Fruit fly (Drosophila melanogaster) whole organism, embryonic: ENCODE measurements around the gene Mst36Fb.

Experiments used
- Atf-2 ChIP-seq: fragments of 200-800 bp; sonication (Bioruptor generic); optimal IDR thresholded peaks from 2 replicates; lab custom pipeline; 2016; ENCODE audit warnings: missing biosample characterization, missing genetic modification characterization
- Awh ChIP-seq: fragments of 200-800 bp; sonication (Bioruptor generic); IDR thresholded peaks from 2 replicates; pipeline ENCODE4, ENCODE4 v1.3.6; 2022; ENCODE audit warnings: missing biosample characterization, missing genetic modification characterization
- B-H1 ChIP-seq: fragments of 200-800 bp; sonication (Bioruptor generic); IDR thresholded peaks from 3 replicates; pipeline ENCODE4 v1.3.6; 2022; ENCODE audit warnings: missing biosample characterization, missing genetic modification characterization
- CG10654 ChIP-seq: fragments of 200-800 bp; sonication (Bioruptor generic); optimal IDR thresholded peaks from 2 replicates; lab custom pipeline; 2016; ENCODE audit warnings: missing biosample characterization, missing genetic modification characterization
- CG12299 ChIP-seq: fragments of 200-800 bp; sonication (Bioruptor generic); optimal IDR thresholded peaks from 2 replicates; lab custom pipeline; 2018; ENCODE audit warnings: missing biosample characterization, mild to moderate bottlenecking, missing genetic modification characterization
- CG1233 ChIP-seq: fragments of 200-800 bp; sonication (Bioruptor generic); optimal IDR thresholded peaks from 4 replicates; lab custom pipeline; 2018; ENCODE audit warnings: missing biosample characterization, mild to moderate bottlenecking, missing genetic modification characterization
- CG12391 ChIP-seq: fragments of 200-800 bp; sonication (Bioruptor generic); optimal IDR thresholded peaks from 3 replicates; lab custom pipeline; 2018; ENCODE audit warnings: missing biosample characterization, mild to moderate bottlenecking, missing genetic modification characterization, moderate library complexity
- CG12744 ChIP-seq: fragments of 200-800 bp; sonication (Bioruptor generic); optimal IDR thresholded peaks from 2 replicates; lab custom pipeline; 2016; ENCODE audit warnings: missing biosample characterization, missing genetic modification characterization
- CG15011 ChIP-seq: fragments of 200-800 bp; sonication (Bioruptor generic); optimal IDR thresholded peaks from 3 replicates; lab custom pipeline; 2018; ENCODE audit warnings: missing biosample characterization, mild to moderate bottlenecking, missing genetic modification characterization
- CG17829 ChIP-seq: fragments of 200-800 bp; optimal IDR thresholded peaks from 2 replicates; lab custom pipeline; 2019; ENCODE audit warnings: missing biosample characterization, mild to moderate bottlenecking, missing genetic modification characterization, moderate library complexity
- CG18262 ChIP-seq: fragments of 200-800 bp; optimal IDR thresholded peaks from 3 replicates; lab custom pipeline; 2019; ENCODE audit warnings: missing biosample characterization, mild to moderate bottlenecking, missing genetic modification characterization, moderate library complexity
- CG31365 ChIP-seq: fragments of 200-800 bp; sonication (Bioruptor generic); optimal IDR thresholded peaks from 2 replicates; lab custom pipeline; 2018; ENCODE audit warnings: missing biosample characterization, mild to moderate bottlenecking, missing genetic modification characterization
- CG31388 ChIP-seq: fragments of 200-800 bp; sonication (Bioruptor generic); optimal IDR thresholded peaks from 2 replicates; lab custom pipeline; 2016; ENCODE audit warnings: missing biosample characterization, missing genetic modification characterization
- CG4328 ChIP-seq: fragments of 200-800 bp; sonication (Bioruptor generic); optimal IDR thresholded peaks from 3 replicates; lab custom pipeline; 2017; ENCODE audit warnings: missing biosample characterization, missing genetic modification reagents, missing genetic modification characterization
- CG4424 ChIP-seq: fragments of 200-800 bp; sonication (Bioruptor generic); optimal IDR thresholded peaks from 3 replicates; lab custom pipeline; 2016; ENCODE audit warnings: missing biosample characterization, missing genetic modification characterization
- CG4820 ChIP-seq: fragments of 200-800 bp; sonication (Bioruptor generic); optimal IDR thresholded peaks from 3 replicates; lab custom pipeline; 2016; ENCODE audit warnings: missing biosample characterization, missing genetic modification characterization
- CG5245 ChIP-seq: fragments of 200-800 bp; sonication (Bioruptor generic); optimal IDR thresholded peaks from 3 replicates; lab custom pipeline; 2016; ENCODE audit warnings: missing biosample characterization, missing genetic modification characterization
- CG6689 ChIP-seq: fragments of 200-800 bp; sonication (Bioruptor generic); IDR thresholded peaks from 2 replicates; pipeline ENCODE4 v1.3.6; 2022; ENCODE audit warnings: missing biosample characterization, missing genetic modification characterization
- CG6765 ChIP-seq: fragments of 200-800 bp; sonication (Bioruptor generic); optimal IDR thresholded peaks from 3 replicates; lab custom pipeline; 2017; ENCODE audit warnings: missing biosample characterization, mild to moderate bottlenecking, missing genetic modification characterization
- Camta ChIP-seq: fragments of 200-800 bp; sonication (Bioruptor generic); optimal IDR thresholded peaks from 2 replicates; lab custom pipeline; 2016; ENCODE audit warnings: missing biosample characterization, missing genetic modification characterization
- E2f1 ChIP-seq: fragments of 200-800 bp; sonication (Bioruptor generic); IDR thresholded peaks from 2 replicates; pipeline ENCODE4 v1.3.6; 2022; ENCODE audit warnings: missing biosample characterization, missing genetic modification characterization
- Eip74EF ChIP-seq, 2 experiments: fragments of 200-800 bp in 1 of 2; fragments of >200 bp in 1 of 2; sonication (Bioruptor generic) in 1 of 2; optimal IDR thresholded peaks; 2 replicates each; lab custom pipeline; 2017 to 2019; ENCODE audit warnings: missing biosample characterization in 2 of 2, missing genetic modification characterization in 2 of 2, mild to moderate bottlenecking in 1 of 2, moderate library complexity in 1 of 2
- Fer2 ChIP-seq: fragments of 200-800 bp; sonication (Bioruptor generic); optimal IDR thresholded peaks from 2 replicates; lab custom pipeline; 2018; ENCODE audit warnings: missing biosample characterization, mild to moderate bottlenecking, missing genetic modification characterization, moderate library complexity
- Fer3 ChIP-seq: fragments of 200-800 bp; sonication (Bioruptor generic); optimal IDR thresholded peaks from 2 replicates; lab custom pipeline; 2018; ENCODE audit warnings: missing biosample characterization, mild to moderate bottlenecking, missing genetic modification characterization, moderate library complexity
- H15 ChIP-seq: fragments of 200-800 bp; sonication (Bioruptor generic); IDR thresholded peaks from 3 replicates; pipeline ENCODE4 v1.3.6; 2022; ENCODE audit warnings: missing biosample characterization, missing genetic modification characterization
- HmgZ ChIP-seq: fragments of 200-800 bp; sonication (Bioruptor generic); optimal IDR thresholded peaks from 2 replicates; lab custom pipeline; 2018; ENCODE audit warnings: missing biosample characterization, mild to moderate bottlenecking, missing genetic modification characterization
- Hmx ChIP-seq: fragments of 200-800 bp; sonication (Bioruptor generic); optimal IDR thresholded peaks from 2 replicates; lab custom pipeline; 2016; ENCODE audit warnings: missing biosample characterization, missing genetic modification characterization
- Med ChIP-seq: fragments of 200-800 bp; sonication (Bioruptor generic); peaks from one replicate; lab custom pipeline; 2016; ENCODE audit warnings: missing biosample characterization, missing genetic modification characterization, mild to moderate bottlenecking, inconsistent platforms, moderate library complexity
- Meics ChIP-seq: fragments of 200-800 bp; sonication (Bioruptor generic); optimal IDR thresholded peaks from 2 replicates; lab custom pipeline; 2017; ENCODE audit warnings: missing biosample characterization, mild to moderate bottlenecking, missing genetic modification characterization
- Mes4 ChIP-seq: fragments of 200-800 bp; sonication (Bioruptor generic); optimal IDR thresholded peaks from 2 replicates; lab custom pipeline; 2016; ENCODE audit warnings: missing biosample characterization, missing genetic modification characterization
- NC2α ChIP-seq: fragments of 200-800 bp; sonication (Bioruptor generic); optimal IDR thresholded peaks from 2 replicates; lab custom pipeline; 2016; ENCODE audit warnings: missing biosample characterization, missing genetic modification characterization
- Opbp ChIP-seq: fragments of 200-800 bp; sonication (Bioruptor generic); IDR thresholded peaks from 3 replicates; pipeline ENCODE4 v1.3.6; 2022; ENCODE audit warnings: missing biosample characterization, missing genetic modification characterization; ENCODE audit not compliant: partially characterized antibody
- Optix ChIP-seq: fragments of 200-800 bp; sonication (Bioruptor generic); IDR thresholded peaks from 3 replicates; pipeline ENCODE4 v1.3.6; 2022; ENCODE audit warnings: missing biosample characterization, missing genetic modification characterization
- Usf ChIP-seq: fragments of 200-800 bp; sonication (Bioruptor generic); optimal IDR thresholded peaks from 2 replicates; lab custom pipeline; 2017; ENCODE audit warnings: missing genotype, missing biosample characterization, missing genetic modification characterization
- ac ChIP-seq: fragments of 200-800 bp; sonication (Bioruptor generic); optimal IDR thresholded peaks from 3 replicates; lab custom pipeline; 2017; ENCODE audit warnings: missing biosample characterization, mild to moderate bottlenecking, missing genetic modification characterization
- ara ChIP-seq: fragments of 200-800 bp; sonication (Bioruptor generic); IDR thresholded peaks from 2 replicates; pipeline ENCODE4 v1.3.6; 2022; ENCODE audit warnings: missing biosample characterization, missing genetic modification characterization
- ase ChIP-seq: fragments of 200-800 bp; sonication (Bioruptor generic); IDR thresholded peaks from 3 replicates; pipeline ENCODE4 v1.3.6; 2022; ENCODE audit warnings: missing biosample characterization, missing genetic modification characterization
- bcd ChIP-seq: fragments of 200-800 bp; sonication (Bioruptor generic); optimal IDR thresholded peaks from 2 replicates; lab custom pipeline; 2017; ENCODE audit warnings: missing biosample characterization, mild to moderate bottlenecking, missing genetic modification characterization
- cad ChIP-seq: fragments of >200 bp; optimal IDR thresholded peaks from 2 replicates; lab custom pipeline; 2017; ENCODE audit warnings: missing biosample characterization, missing genetic modification characterization
- dm ChIP-seq: fragments of 200-800 bp; sonication (Bioruptor generic); optimal IDR thresholded peaks from 3 replicates; lab custom pipeline; 2016; ENCODE audit warnings: missing biosample characterization, missing genetic modification characterization
- esg ChIP-seq: fragments of 200-800 bp; sonication (Bioruptor generic); conservative IDR thresholded peaks from 2 replicates; pipeline ENCODE4 v1.3.6; 2022; ENCODE audit warnings: missing biosample characterization, missing genetic modification characterization
- gcm2 ChIP-seq: fragments of 200-800 bp; sonication (Bioruptor generic); optimal IDR thresholded peaks from 2 replicates; lab custom pipeline; 2016; ENCODE audit warnings: missing biosample characterization, missing genetic modification characterization
- hbn ChIP-seq: fragments of 200-800 bp; sonication (Bioruptor generic); IDR thresholded peaks from 2 replicates; pipeline ENCODE4 v1.3.6; 2022; ENCODE audit warnings: missing biosample characterization, missing genetic modification characterization; ENCODE audit not compliant: partially characterized antibody
- lmd ChIP-seq: fragments of 200-800 bp; sonication (Bioruptor generic); IDR thresholded peaks from 2 replicates; pipeline ENCODE4 v1.3.6; 2022; ENCODE audit warnings: missing biosample characterization, missing genetic modification characterization
- luna ChIP-seq: fragments of 200-800 bp; sonication (Bioruptor generic); optimal IDR thresholded peaks from 2 replicates; lab custom pipeline; 2016; ENCODE audit warnings: missing biosample characterization, missing genetic modification characterization
- nau ChIP-seq: fragments of 200-800 bp; sonication (Bioruptor generic); optimal IDR thresholded peaks from 3 replicates; lab custom pipeline; 2017; ENCODE audit warnings: missing biosample characterization, mild to moderate bottlenecking, missing genetic modification characterization, missing genetic modification reagents
- pan ChIP-seq, 4 experiments: fragments of >200 bp in 3 of 4; fragments of 200-800 bp in 1 of 4; sonication (Bioruptor generic) in 1 of 4; optimal IDR thresholded peaks in 3 of 4; IDR thresholded peaks in 1 of 4; 2 replicates each; pipeline versions ENCODE4 v1.3.6 to Lab custom; 2017 to 2022; ENCODE audit warnings: missing biosample characterization in 2 of 4, missing genetic modification characterization in 2 of 4, mixed read lengths in 1 of 4
- sens ChIP-seq: fragments of 200-800 bp; sonication (Bioruptor generic); peaks from one replicate; lab custom pipeline; 2016; ENCODE audit warnings: missing biosample characterization, missing genetic modification characterization
- sim ChIP-seq: fragments of 200-800 bp; sonication (Bioruptor generic); IDR thresholded peaks from 2 replicates; pipeline ENCODE4 v1.3.6; 2022; ENCODE audit warnings: missing biosample characterization, missing genetic modification characterization
- so ChIP-seq: fragments of 200-800 bp; sonication (Bioruptor generic); IDR thresholded peaks from 3 replicates; pipeline ENCODE4 v1.3.6; 2022; ENCODE audit warnings: missing biosample characterization, missing genetic modification characterization
- vvl ChIP-seq: fragments of 200-800 bp; sonication (Bioruptor generic); IDR thresholded peaks from 2 replicates; pipeline ENCODE4 v1.3.6; 2022; ENCODE audit warnings: missing biosample characterization, missing genetic modification characterization
- wdn ChIP-seq: fragments of 200-800 bp; sonication (Bioruptor generic); IDR thresholded peaks from 2 replicates; pipeline ENCODE4 v1.3.6; 2022; ENCODE audit warnings: missing biosample characterization, missing genetic modification characterization

Gene Mst36Fb

dm6 chr2L:18625470-18625869, 49.4 kb downstream of the Mst36Fb start (continued):
- no peak for TF ChIP-seq CG6689 (GFP tag; lab: Robert Waterston, UW)
- no peak for TF ChIP-seq Hmx (GFP tag; lab: Kevin White, UChicago)
- peak; percentile 4 for TF ChIP-seq Fer3
- peak; percentile 2 for TF ChIP-seq CG6765 (GFP tag; lab: Kevin White, UChicago)
- no peak for TF ChIP-seq CG31388 (GFP tag; lab: Kevin White, UChicago)
- TF ChIP-seq vvl = 0 out of 2 replicates have a peak, but pooled peaks have one; percentile 4
- no peak for TF ChIP-seq hbn (GFP tag; lab: Robert Waterston, UW)
- peak; percentile 12 for TF ChIP-seq CG18262 (tag; lab: Kevin White, UChicago)
- peak; percentile 54 for TF ChIP-seq ac (GFP tag; lab: Kevin White, UChicago)
- no peak for TF ChIP-seq esg (GFP tag; lab: Robert Waterston, UW)
- TF ChIP-seq H15 = no peak
- no peak for TF ChIP-seq CG12744
- no peak for TF ChIP-seq CG4424
- no peak for TF ChIP-seq CG17829 (tag; lab: Kevin White, UChicago)
- no peak for TF ChIP-seq CG1233 (GFP tag; lab: Kevin White, UChicago)
- TF ChIP-seq nau (GFP tag; lab: Kevin White, UChicago) = peak; percentile 23
- TF ChIP-seq lmd (GFP tag; lab: Robert Waterston, UW) = no peak
- peak; percentile 86 for TF ChIP-seq sens (GFP tag; lab: Kevin White, UChicago)
- TF ChIP-seq CG15011 (GFP tag; lab: Kevin White, UChicago) = no peak
- no peak for TF ChIP-seq CG12299
- TF ChIP-seq E2f1 (GFP tag; lab: Robert Waterston, UW) = no peak
- peak; percentile 1 for TF ChIP-seq CG31365 (tag; lab: Kevin White, UChicago)
- TF ChIP-seq so (GFP tag; lab: Robert Waterston, UW) = no peak; the same call in 2 of the 3 replicates
- TF ChIP-seq Meics (GFP tag; lab: Kevin White, UChicago) = peak; percentile 34
- no peak for TF ChIP-seq B-H1
- no peak for TF ChIP-seq cad (GFP tag; lab: Kevin White, UChicago)
- TF ChIP-seq CG12391 = no peak
- no peak; the same call in 1 of the 2 replicates for TF ChIP-seq Awh (GFP tag; lab: Robert Waterston, UW)
- TF ChIP-seq Atf-2 = no peak
- TF ChIP-seq wdn (GFP tag; lab: Robert Waterston, UW) = no peak
- no peak for TF ChIP-seq pan (optimal IDR thresholded peaks at IDR 0.05; lab: Kevin White, UChicago)
- no peak for TF ChIP-seq pan (GFP tag; optimal IDR thresholded peaks at IDR 0.05 in 1 of 2, IDR thresholded peaks at IDR 0.05 in 1 of 2)
- no peak for TF ChIP-seq CG10654 (GFP tag; lab: Kevin White, UChicago)
- TF ChIP-seq Eip74EF (GFP tag; optimal IDR thresholded peaks at IDR 0.05; lab: Kevin White, UChicago) = no peak
- TF ChIP-seq CG4328 (GFP tag; lab: Kevin White, UChicago) = no peak
- peak; percentile 32; the same call in 1 of the 2 replicates for TF ChIP-seq sim (GFP tag; lab: Robert Waterston, UW)
- no peak for TF ChIP-seq ase
- no peak for TF ChIP-seq Opbp (GFP tag; lab: Robert Waterston, UW)
- peak; percentile 14 for TF ChIP-seq Med (GFP tag; lab: Kevin White, UChicago)
- no peak for TF ChIP-seq HmgZ (tag; lab: Kevin White, UChicago)
- TF ChIP-seq Optix = no peak
- TF ChIP-seq ara (GFP tag; lab: Robert Waterston, UW) = no peak
- no peak for TF ChIP-seq dm (GFP tag; lab: Kevin White, UChicago)
- TF ChIP-seq gcm2 (GFP tag; lab: Kevin White, UChicago) = no peak
- no peak for TF ChIP-seq CG4820 (GFP tag; lab: Kevin White, UChicago)
- no peak for TF ChIP-seq Fer2 (tag; lab: Kevin White, UChicago)
- no peak for TF ChIP-seq CG5245
- TF ChIP-seq NC2α (GFP tag; lab: Kevin White, UChicago) = no peak
- TF ChIP-seq Camta (GFP tag; lab: Kevin White, UChicago) = no peak
- no peak for TF ChIP-seq bcd (GFP tag; lab: Kevin White, UChicago)
- no peak for TF ChIP-seq Mes4 (GFP tag; lab: Kevin White, UChicago)
- TF ChIP-seq Usf (GFP tag; lab: Kevin White, UChicago) = no peak
- no peak for TF ChIP-seq luna (GFP tag; lab: Kevin White, UChicago)
